Worm (Caenorhabditis elegans) whole organism, L3 larva: ENCODE data around the gene M04B2.7.

Experiments
- eor-1 ChIP-seq, 2 experiments: fragments of 150-350 bp; optimal IDR thresholded peaks; 2 replicates each; lab custom pipeline; 2014 to 2018; ENCODE audit warnings: missing biosample characterization in 2 of 2, missing genetic modification characterization in 2 of 2
- hmg-11 ChIP-seq: sonication (generic microtip); optimal IDR thresholded peaks from 2 replicates; lab custom pipeline; 2016; ENCODE audit warnings: missing genetic modification characterization, missing compliant biosample characterization
- mml-1 ChIP-seq: fragments of 150-350 bp; sonication (generic microtip); optimal IDR thresholded peaks from 3 replicates; lab custom pipeline; 2014; ENCODE audit warnings: missing biosample characterization, missing genetic modification characterization

Gene M04B2.7

ce11 chrIV:11486859-11487258 is 61.7 kb downstream of the M04B2.7 start:
- TF ChIP-seq mml-1 = no peak
- no peak for TF ChIP-seq eor-1 (tag; optimal IDR thresholded peaks at IDR 0.05; lab: Kevin White, UChicago)
- TF ChIP-seq hmg-11 (tag; lab: Kevin White, UChicago) = peak; percentile 5
- TF ChIP-seq, all 47 proteins: peak for 1
